Worm (Caenorhabditis elegans): ENCODE measurements around the gene C29E4.12.

The C29E4.12 gene

DNA sequence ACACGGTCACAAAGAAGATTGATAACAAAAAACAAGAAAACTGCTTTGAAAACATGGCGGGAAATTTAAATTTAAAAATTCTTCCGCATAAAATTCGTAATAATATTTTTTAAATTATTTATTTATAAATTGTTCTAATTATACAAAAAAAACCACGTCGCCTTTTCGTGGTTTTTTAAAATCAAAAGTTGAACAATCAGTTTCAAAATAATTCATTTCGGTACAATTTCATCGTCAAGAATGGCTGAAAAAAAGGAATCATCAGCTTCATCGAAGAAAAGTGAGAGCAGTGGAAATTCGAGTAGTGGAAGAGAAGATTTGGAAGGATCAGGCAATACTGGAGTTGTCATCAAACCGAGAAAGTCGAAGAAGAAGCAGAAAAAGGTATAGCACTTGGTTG, 28.2 kb downstream of the C29E4.12 start, which contains the start of the genes F54H12.8 and F54H12.7:
Gene F54H12.8 (minus strand): TSS at position 101 of the 400 bp plus-strand sequence.
Gene F54H12.7 (plus strand): TSS at position 229 of the 400 bp plus-strand sequence.
- no peak for TF ChIP-seq ctbp-1 (GFP tag; IDR thresholded peaks at IDR 0.05)
- no peak for TF ChIP-seq nhr-42 (GFP tag; IDR thresholded peaks at IDR 0.05)
- no peak for TF ChIP-seq ZK546.5 (tag; optimal IDR thresholded peaks at IDR 0.05)
- no peak for TF ChIP-seq F10B5.3 (tag; optimal IDR thresholded peaks at IDR 0.05)
- TF ChIP-seq nhr-6 (tag; optimal IDR thresholded peaks at IDR 0.05) = no peak
- no peak for TF ChIP-seq fos-1 (tag; optimal IDR thresholded peaks at IDR 0.05)
- TF ChIP-seq nhr-111 (GFP tag; optimal IDR thresholded peaks at IDR 0.05) = no peak
- TF ChIP-seq zip-2 (tag; optimal IDR thresholded peaks at IDR 0.05) = no peak
- TF ChIP-seq zip-11 (GFP tag; IDR thresholded peaks at IDR 0.05) = no peak
- no peak for TF ChIP-seq unc-130 (GFP tag; optimal IDR thresholded peaks at IDR 0.05)
- no peak for TF ChIP-seq nhr-25 (tag; optimal IDR thresholded peaks at IDR 0.05; ENCODE audit: borderline replicate concordance, insufficient read depth)

DNA sequence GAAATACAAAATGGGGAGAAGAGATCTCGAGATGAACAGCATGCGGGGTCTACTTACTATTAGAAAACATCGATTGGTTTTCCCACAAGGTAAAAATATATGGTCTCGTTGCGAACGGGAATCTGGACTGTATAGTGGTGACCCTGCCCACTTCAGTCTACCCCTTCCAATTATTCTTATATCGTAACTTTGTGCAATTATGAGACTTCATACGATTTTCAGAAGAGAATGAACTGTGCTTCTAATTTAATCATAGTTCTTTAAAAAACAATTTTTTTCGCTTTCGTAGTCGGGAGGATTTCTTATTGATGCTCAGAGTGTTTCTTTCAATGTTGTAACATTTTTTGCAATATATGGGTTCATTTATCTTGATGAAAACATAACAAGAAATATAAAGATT, 31.1 kb downstream of the C29E4.12 start, which contains the start of gene F54H12.5:
Gene F54H12.5 (minus strand): TSS at position 101 of the 400 bp plus-strand sequence.
- TF ChIP-seq Y5F2A.4 (GFP tag; optimal IDR thresholded peaks at IDR 0.05) (no peak), snpc-1.2 (GFP tag; IDR thresholded peaks at IDR 0.05) (0 out of 2 replicates have a peak, but pooled peaks have one; percentile 29)

DNA sequence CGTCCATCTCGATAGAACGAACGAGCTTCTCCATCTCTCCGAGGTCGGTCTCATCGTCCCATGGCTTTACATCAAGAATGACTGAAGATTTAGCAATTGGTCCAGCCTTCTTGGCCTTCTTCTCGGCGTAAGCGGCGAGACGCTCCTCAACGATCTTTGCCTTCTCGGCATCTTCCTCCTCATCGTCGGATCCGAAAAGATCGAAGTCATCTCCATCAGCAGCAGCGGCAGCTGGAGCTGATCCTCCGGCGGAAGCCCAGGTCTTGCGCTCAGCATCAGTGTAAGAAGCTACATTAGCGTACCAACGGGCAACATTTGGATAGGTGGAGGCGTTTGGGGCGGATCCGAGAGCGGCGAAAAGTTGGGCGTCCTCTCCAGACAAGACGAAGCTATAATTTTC, 31.7 kb downstream of the C29E4.12 start:
- TF ChIP-seq daf-12 (tag; optimal IDR thresholded peaks at IDR 0.05) = no peak
- TF ChIP-seq egl-27 (tag; optimal IDR thresholded peaks at IDR 0.05) = no peak
- TF ChIP-seq cey-2 (tag; optimal IDR thresholded peaks at IDR 0.05; ENCODE audit: borderline replicate concordance, insufficient read depth) = no peak
- no peak for TF ChIP-seq T20F7.1 (GFP tag; optimal IDR thresholded peaks at IDR 0.05)
- no peak for TF ChIP-seq F44E2.7 (GFP tag; IDR thresholded peaks at IDR 0.05)
- TF ChIP-seq nhr-76 (tag; optimal IDR thresholded peaks at IDR 0.05) = no peak
- no peak for TF ChIP-seq daf-16 (GFP tag; optimal IDR thresholded peaks at IDR 0.05)
- TF ChIP-seq daf-16 (tag; optimal IDR thresholded peaks at IDR 0.05) = no peak
- peak; percentile 53; the same call in 1 of the 2 replicates for TF ChIP-seq ceh-44 (GFP tag; IDR thresholded peaks at IDR 0.05)
- TF ChIP-seq set-16 (GFP tag; IDR thresholded peaks at IDR 0.05) = peak; percentile 85
- no peak for TF ChIP-seq lin-39 (tag; optimal IDR thresholded peaks at IDR 0.05)
- TF ChIP-seq lir-3 (tag; optimal IDR thresholded peaks at IDR 0.05) = no peak
- no peak for TF ChIP-seq ama-1 (optimal IDR thresholded peaks at IDR 0.05)
- no peak for TF ChIP-seq fos-1 (tag; optimal IDR thresholded peaks at IDR 0.05)
- no peak for TF ChIP-seq F26F4.8 (GFP tag; conservative IDR thresholded peaks at IDR 0.05)
- no peak for TF ChIP-seq mdl-1 (tag; optimal IDR thresholded peaks at IDR 0.05)
- no peak for TF ChIP-seq mxl-3 (GFP tag; optimal IDR thresholded peaks at IDR 0.05)
- no peak for TF ChIP-seq nhr-237 (tag; optimal IDR thresholded peaks at IDR 0.05)

DNA sequence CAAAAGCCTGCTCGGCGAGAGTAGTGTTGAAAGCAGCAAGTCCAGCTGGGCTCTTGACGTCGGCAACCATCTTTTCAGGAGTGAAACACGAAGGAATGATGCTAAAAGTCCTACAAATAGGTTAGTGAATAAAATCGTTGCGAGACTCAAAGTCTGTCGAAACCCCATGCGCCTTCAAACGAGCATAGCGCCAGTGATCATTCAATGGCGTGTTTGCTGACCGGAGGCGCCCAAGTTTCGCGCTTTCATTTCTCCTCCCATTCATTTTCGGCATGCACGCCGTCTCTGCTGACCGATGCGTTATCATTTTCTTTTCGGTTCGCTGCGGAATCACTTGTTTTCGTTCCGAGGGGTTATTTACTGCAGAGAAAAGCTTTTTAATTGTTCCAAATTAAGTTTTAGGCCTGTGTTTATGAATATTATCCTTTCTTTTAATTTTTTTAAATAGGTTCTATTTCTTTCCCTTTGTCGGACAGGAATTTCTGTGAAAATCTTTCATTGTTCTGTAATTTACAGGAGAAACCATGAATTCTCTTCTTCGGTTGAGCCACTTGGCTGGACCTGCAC, 32.3 kb downstream of the C29E4.12 start, which contains the start of the genes eef-1B.1 and aco-2:
Gene eef-1B.1 (minus strand): TSS at position 186 of the 567 bp plus-strand sequence.
Gene aco-2 (plus strand): TSS at position 517 of the 567 bp plus-strand sequence.
- no peak for TF ChIP-seq gei-8 (GFP tag; optimal IDR thresholded peaks at IDR 0.05)
- peak; percentile 92 for TF ChIP-seq mxl-3 (GFP tag; optimal IDR thresholded peaks at IDR 0.05)
- TF ChIP-seq F49E8.2 (tag; optimal IDR thresholded peaks at IDR 0.05; ENCODE audit: borderline replicate concordance) = peak; percentile 24
- no peak for TF ChIP-seq ceh-28 (tag; optimal IDR thresholded peaks at IDR 0.05)
- peak; percentile 90 for TF ChIP-seq duxl-1 (tag; optimal IDR thresholded peaks at IDR 0.05; ENCODE audit: poor library complexity)
- TF ChIP-seq dmd-6 (GFP tag; IDR thresholded peaks at IDR 0.05) = peak; percentile 86
- TF ChIP-seq zip-2 (tag; optimal IDR thresholded peaks at IDR 0.05) = peak; percentile 12
- TF ChIP-seq saeg-2 (GFP tag; IDR thresholded peaks at IDR 0.05) = 0 out of 2 replicates have a peak, but pooled peaks have one; percentile 49
- TF ChIP-seq nhr-77 (tag; optimal IDR thresholded peaks at IDR 0.05) = peak; percentile 90
- TF ChIP-seq dpl-1 (GFP tag; optimal IDR thresholded peaks at IDR 0.05) = peak; percentile 92
- TF ChIP-seq ctbp-1 (GFP tag; IDR thresholded peaks at IDR 0.05) = peak; percentile 54
- TF ChIP-seq unc-130 (GFP tag; optimal IDR thresholded peaks at IDR 0.05) = peak; percentile 13
- TF ChIP-seq lin-13 (GFP tag; optimal IDR thresholded peaks at IDR 0.05) = peak; percentile 92
- TF ChIP-seq dve-1 (tag; optimal IDR thresholded peaks at IDR 0.05; ENCODE audit: insufficient read depth) = peak; percentile 94
- peak; percentile 85 for TF ChIP-seq lin-38 (GFP tag; IDR thresholded peaks at IDR 0.05)
- no peak; the same call in 1 of the 2 replicates for TF ChIP-seq set-16 (GFP tag; IDR thresholded peaks at IDR 0.05)
- peak; percentile 92 for TF ChIP-seq mes-2 (tag; optimal IDR thresholded peaks at IDR 0.05; ENCODE audit: poor library complexity, severe bottlenecking)
- TF ChIP-seq ceh-62 (tag; optimal IDR thresholded peaks at IDR 0.05) = no peak
- no peak for TF ChIP-seq ces-1 (GFP tag; optimal IDR thresholded peaks at IDR 0.05)
- TF ChIP-seq lin-1 (GFP tag; IDR thresholded peaks at IDR 0.05) = peak; percentile 33; the same call in 1 of the 2 replicates
